Fruit fly (Drosophila melanogaster) whole organism, embryonic: ENCODE data around the gene caz.

ENCODE experiments used
- Antp ChIP-seq: fragments of 200-800 bp; sonication (Bioruptor generic); optimal IDR thresholded peaks from 3 replicates; lab custom pipeline; 2016; ENCODE audit warnings: missing biosample characterization, missing genetic modification characterization
- CG10267 ChIP-seq: fragments of 200-800 bp; sonication (Bioruptor generic); optimal IDR thresholded peaks from 2 replicates; lab custom pipeline; 2018; ENCODE audit warnings: missing biosample characterization, mild to moderate bottlenecking, missing genetic modification characterization, moderate library complexity
- CG10543 ChIP-seq: fragments of 200-800 bp; sonication (Bioruptor generic); optimal IDR thresholded peaks from 3 replicates; lab custom pipeline; 2017; ENCODE audit warnings: missing biosample characterization, mild to moderate bottlenecking, missing genetic modification characterization, moderate library complexity
- CG1603 ChIP-seq: fragments of 200-800 bp; sonication (Bioruptor generic); optimal IDR thresholded peaks from 2 replicates; lab custom pipeline; 2019; ENCODE audit warnings: missing biosample characterization, mild to moderate bottlenecking, missing genetic modification characterization, moderate library complexity
- CG17186 ChIP-seq: fragments of 200-800 bp; sonication (Bioruptor generic); optimal IDR thresholded peaks from 3 replicates; lab custom pipeline; 2017; ENCODE audit warnings: missing biosample characterization, missing genetic modification reagents, missing genetic modification characterization
- CG17328 ChIP-seq: fragments of 200-800 bp; sonication (Bioruptor generic); IDR thresholded peaks from 2 replicates; pipeline ENCODE4 v1.3.6; 2022; ENCODE audit warnings: missing biosample characterization, missing genetic modification characterization
- CG17568 ChIP-seq: fragments of 200-800 bp; sonication (Bioruptor generic); optimal IDR thresholded peaks from 2 replicates; lab custom pipeline; 2018; ENCODE audit warnings: missing biosample characterization, mild to moderate bottlenecking, missing genetic modification characterization, moderate library complexity
- CG17829 ChIP-seq: fragments of 200-800 bp; optimal IDR thresholded peaks from 2 replicates; lab custom pipeline; 2019; ENCODE audit warnings: missing biosample characterization, mild to moderate bottlenecking, missing genetic modification characterization, moderate library complexity
- CG2120 ChIP-seq: fragments of 200-800 bp; sonication (Bioruptor generic); optimal IDR thresholded peaks from 3 replicates; lab custom pipeline; 2016; ENCODE audit warnings: missing biosample characterization, missing genetic modification characterization
- CG30020 ChIP-seq: fragments of 200-800 bp; optimal IDR thresholded peaks from 2 replicates; lab custom pipeline; 2019; ENCODE audit warnings: missing biosample characterization, mild to moderate bottlenecking, missing genetic modification characterization, moderate library complexity
- CG32532 ChIP-seq: fragments of 200-800 bp; sonication (Bioruptor generic); IDR thresholded peaks from 2 replicates; pipeline ENCODE4 v1.3.6; 2022; ENCODE audit warnings: missing biosample characterization, missing genetic modification characterization
- CG34224 ChIP-seq: fragments of 200-800 bp; sonication (Bioruptor generic); IDR thresholded peaks from 3 replicates; pipeline ENCODE4 v1.3.6; 2022; ENCODE audit warnings: missing biosample characterization, missing genetic modification characterization; ENCODE audit not compliant: partially characterized antibody
- CG4617 ChIP-seq: fragments of 200-800 bp; sonication (Bioruptor generic); optimal IDR thresholded peaks from 3 replicates; lab custom pipeline; 2016; ENCODE audit warnings: missing biosample characterization, missing genetic modification characterization, borderline replicate concordance
- CG8924 ChIP-seq: fragments of 200-800 bp; optimal IDR thresholded peaks from 3 replicates; lab custom pipeline; 2019; ENCODE audit warnings: missing biosample characterization, mild to moderate bottlenecking, missing genetic modification characterization, moderate library complexity
- D ChIP-seq, 2 experiments: fragments of 200-800 bp in 1 of 2; fragments of >200 bp in 1 of 2; sonication (Bioruptor generic) in 1 of 2; optimal IDR thresholded peaks; 2 replicates in 1 of 2; 3 replicates in 1 of 2; lab custom pipeline; 2017; ENCODE audit warnings: mild to moderate bottlenecking in 1 of 2, missing biosample characterization in 1 of 2, missing genetic modification characterization in 1 of 2, missing genetic modification reagents in 1 of 2
- Dp ChIP-seq: fragments of 200-800 bp; sonication (Bioruptor generic); optimal IDR thresholded peaks from 2 replicates; lab custom pipeline; 2018; ENCODE audit warnings: missing biosample characterization, mild to moderate bottlenecking, missing genetic modification characterization, moderate library complexity
- HmgZ ChIP-seq: fragments of 200-800 bp; sonication (Bioruptor generic); optimal IDR thresholded peaks from 2 replicates; lab custom pipeline; 2018; ENCODE audit warnings: missing biosample characterization, mild to moderate bottlenecking, missing genetic modification characterization
- Hmr ChIP-seq: fragments of 200-800 bp; sonication (Bioruptor generic); optimal IDR thresholded peaks from 3 replicates; lab custom pipeline; 2017; ENCODE audit warnings: mild to moderate bottlenecking, missing biosample characterization, missing genetic modification reagents, missing genetic modification characterization
- Hr3 ChIP-seq: fragments of 200-800 bp; sonication (Bioruptor generic); optimal IDR thresholded peaks from 3 replicates; lab custom pipeline; 2016; ENCODE audit warnings: missing biosample characterization, missing genetic modification characterization
- Meics ChIP-seq: fragments of 200-800 bp; sonication (Bioruptor generic); optimal IDR thresholded peaks from 2 replicates; lab custom pipeline; 2017; ENCODE audit warnings: missing biosample characterization, mild to moderate bottlenecking, missing genetic modification characterization
- Myb ChIP-seq: fragments of 200-800 bp; sonication (Bioruptor generic); optimal IDR thresholded peaks from 2 replicates; lab custom pipeline; 2016; ENCODE audit warnings: missing biosample characterization, missing genetic modification characterization
- Pdp1 ChIP-seq, 2 experiments: fragments of 200-800 bp; sonication (Bioruptor generic); optimal IDR thresholded peaks; 3 replicates each; lab custom pipeline; 2016; ENCODE audit warnings: missing biosample characterization in 2 of 2, missing genetic modification characterization in 2 of 2, mild to moderate bottlenecking in 1 of 2, moderate library complexity in 1 of 2
- Sry-δ ChIP-seq: fragments of 200-800 bp; sonication (Bioruptor generic); optimal IDR thresholded peaks from 2 replicates; lab custom pipeline; 2016; ENCODE audit warnings: missing biosample characterization, missing genetic modification characterization
- Usf ChIP-seq: fragments of 200-800 bp; sonication (Bioruptor generic); optimal IDR thresholded peaks from 2 replicates; lab custom pipeline; 2017; ENCODE audit warnings: missing genotype, missing biosample characterization, missing genetic modification characterization
- Xrp1 ChIP-seq: fragments of 200-800 bp; sonication (Bioruptor generic); IDR thresholded peaks from 2 replicates; pipeline ENCODE4 v1.3.6; 2022; ENCODE audit warnings: missing biosample characterization, missing genetic modification characterization
- cas ChIP-seq: fragments of 200-800 bp; sonication (Bioruptor generic); IDR thresholded peaks from 2 replicates; pipeline ENCODE4 v1.3.6; 2022; ENCODE audit warnings: missing biosample characterization, missing genetic modification characterization
- chinmo ChIP-seq: fragments of 200-800 bp; sonication (Bioruptor generic); IDR thresholded peaks from 4 replicates; pipeline ENCODE4 v1.3.6; 2022; ENCODE audit warnings: missing biosample characterization, missing genetic modification characterization; ENCODE audit not compliant: partially characterized antibody
- ci ChIP-seq: fragments of 200-800 bp; sonication (Bioruptor generic); IDR thresholded peaks from 3 replicates; pipeline ENCODE4 v1.3.6; 2022; ENCODE audit warnings: missing biosample characterization, missing genetic modification characterization
- dpn ChIP-seq, 2 experiments: fragments of 200-800 bp; sonication (Bioruptor generic); optimal IDR thresholded peaks; 3 replicates each; lab custom pipeline; 2016; ENCODE audit warnings: missing biosample characterization in 2 of 2, missing genetic modification characterization in 2 of 2
- dysf ChIP-seq: fragments of 200-800 bp; sonication (Bioruptor generic); IDR thresholded peaks from 3 replicates; pipeline ENCODE4 v1.3.6; 2022; ENCODE audit warnings: missing biosample characterization, missing genetic modification characterization
- eve ChIP-seq, 2 experiments: fragments of >200 bp; optimal IDR thresholded peaks; 2 replicates each; lab custom pipeline; 2017; ENCODE audit warnings: missing biosample characterization in 2 of 2, missing genetic modification characterization in 2 of 2
- ewg ChIP-seq: fragments of 200-800 bp; sonication (Bioruptor generic); optimal IDR thresholded peaks from 3 replicates; lab custom pipeline; 2017; ENCODE audit warnings: mild to moderate bottlenecking, missing biosample characterization, missing genetic modification reagents, missing genetic modification characterization
- fd3F ChIP-seq: fragments of 200-800 bp; sonication (Bioruptor generic); optimal IDR thresholded peaks from 2 replicates; lab custom pipeline; 2018; ENCODE audit warnings: missing biosample characterization, mild to moderate bottlenecking, missing genetic modification characterization, moderate library complexity
- gem ChIP-seq: fragments of 200-800 bp; sonication (Bioruptor generic); optimal IDR thresholded peaks from 2 replicates; lab custom pipeline; 2019; ENCODE audit warnings: missing biosample characterization, mild to moderate bottlenecking, missing genetic modification characterization, moderate library complexity
- grau ChIP-seq: fragments of 200-800 bp; optimal IDR thresholded peaks from 3 replicates; lab custom pipeline; 2019; ENCODE audit warnings: missing biosample characterization, mild to moderate bottlenecking, missing genetic modification characterization, moderate library complexity
- gsb ChIP-seq: fragments of 200-800 bp; sonication (Bioruptor generic); IDR thresholded peaks from 2 replicates; pipeline ENCODE4 v1.3.6; 2022; ENCODE audit warnings: missing biosample characterization, missing genetic modification characterization
- hbn ChIP-seq: fragments of 200-800 bp; sonication (Bioruptor generic); IDR thresholded peaks from 2 replicates; pipeline ENCODE4 v1.3.6; 2022; ENCODE audit warnings: missing biosample characterization, missing genetic modification characterization; ENCODE audit not compliant: partially characterized antibody
- ken ChIP-seq: fragments of 200-800 bp; sonication (Bioruptor generic); IDR thresholded peaks from 3 replicates; pipeline ENCODE4 v1.3.6; 2022; ENCODE audit warnings: missing biosample characterization, missing genetic modification characterization
- lbe ChIP-seq: fragments of 200-800 bp; sonication (Bioruptor generic); optimal IDR thresholded peaks from 2 replicates; lab custom pipeline; 2016; ENCODE audit warnings: missing biosample characterization, mild to moderate bottlenecking, missing genetic modification characterization
- lilli ChIP-seq: fragments of 200-800 bp; sonication (Bioruptor generic); optimal IDR thresholded peaks from 3 replicates; lab custom pipeline; 2016; ENCODE audit warnings: missing biosample characterization, missing genetic modification characterization
- mam ChIP-seq: fragments of 200-800 bp; sonication (Bioruptor generic); optimal IDR thresholded peaks from 3 replicates; lab custom pipeline; 2016; ENCODE audit warnings: missing biosample characterization, missing genetic modification characterization
- pho ChIP-seq: fragments of 200-800 bp; sonication (Bioruptor generic); optimal IDR thresholded peaks from 2 replicates; lab custom pipeline; 2016; ENCODE audit warnings: missing biosample characterization, missing genetic modification characterization
- phol ChIP-seq: fragments of 200-800 bp; sonication (Bioruptor generic); optimal IDR thresholded peaks from 3 replicates; lab custom pipeline; 2018; ENCODE audit warnings: missing biosample characterization, mild to moderate bottlenecking, missing genetic modification characterization, moderate library complexity
- sna ChIP-seq: fragments of 200-800 bp; sonication (Bioruptor generic); IDR thresholded peaks from 2 replicates; pipeline ENCODE4 v1.3.6; 2022; ENCODE audit warnings: missing biosample characterization, missing genetic modification characterization; ENCODE audit not compliant: partially characterized antibody
- tll ChIP-seq, 2 experiments: fragments of 200-800 bp in 1 of 2; fragments of >200 bp in 1 of 2; sonication (Bioruptor generic) in 1 of 2; optimal IDR thresholded peaks; 2 replicates each; lab custom pipeline; 2017 to 2019; ENCODE audit warnings: missing biosample characterization in 2 of 2, missing genetic modification characterization in 2 of 2, mild to moderate bottlenecking in 1 of 2, moderate library complexity in 1 of 2
- unc-4 ChIP-seq: fragments of 200-800 bp; sonication (Bioruptor generic); IDR thresholded peaks from 2 replicates; pipeline ENCODE4 v1.3.6; 2022; ENCODE audit warnings: missing biosample characterization, missing genetic modification characterization; ENCODE audit not compliant: partially characterized antibody
- vnd ChIP-seq: fragments of 200-800 bp; sonication (Bioruptor generic); IDR thresholded peaks from 3 replicates; pipeline ENCODE4 v1.3.6; 2022; ENCODE audit warnings: missing biosample characterization, missing genetic modification characterization; ENCODE audit not compliant: partially characterized antibody
- zen ChIP-seq: fragments of 200-800 bp; sonication (Bioruptor generic); optimal IDR thresholded peaks from 3 replicates; lab custom pipeline; 2018; ENCODE audit warnings: missing biosample characterization, mild to moderate bottlenecking, missing genetic modification characterization, moderate library complexity

Gene caz

dm6 chrX:16288492-16288964, at the start of gene caz, which contains the start of gene CG32576 (continued):
- TF ChIP-seq Myb (GFP tag; lab: Kevin White, UChicago): peak; percentile 40
- TF ChIP-seq Meics (GFP tag; lab: Kevin White, UChicago): peak; percentile 33
- TF ChIP-seq lilli (GFP tag; lab: Kevin White, UChicago): peak; percentile 40
- no peak for TF ChIP-seq Usf (GFP tag; lab: Kevin White, UChicago)
- no peak for TF ChIP-seq mam (GFP tag; lab: Kevin White, UChicago)
- peak; percentile 27 for TF ChIP-seq CG17568
- peak; percentile 18; the same call in 1 of the 2 replicates for TF ChIP-seq CG32532
- peak; percentile 50 for TF ChIP-seq Dp (GFP tag; lab: Kevin White, UChicago)
- peak in 1 of 2 experiments; percentile 82 for TF ChIP-seq eve (GFP tag; optimal IDR thresholded peaks at IDR 0.05; lab: Kevin White, UChicago)
- TF ChIP-seq Pdp1 (GFP tag; optimal IDR thresholded peaks at IDR 0.05; lab: Kevin White, UChicago): peak in 1 of 2 experiments; percentile 12
- TF ChIP-seq gsb (GFP tag; lab: Robert Waterston, UW): no peak
- peak; percentile 44 for TF ChIP-seq grau
- TF ChIP-seq pho (GFP tag; lab: Kevin White, UChicago): peak; percentile 30
- no peak for TF ChIP-seq ewg
- 0 out of 3 replicates have a peak, but pooled peaks have one; percentile 30 for TF ChIP-seq ci
- 0 out of 3 replicates have a peak, but pooled peaks have one; percentile 34 for TF ChIP-seq ken (GFP tag; lab: Robert Waterston, UW)
- TF ChIP-seq zen (tag; lab: Kevin White, UChicago): peak; percentile 73
- TF ChIP-seq gem: peak; percentile 57
- peak; percentile 56; the same call in 2 of the 3 replicates for TF ChIP-seq vnd (GFP tag; lab: Robert Waterston, UW)
- TF ChIP-seq Hmr (GFP tag; lab: Kevin White, UChicago): no peak
- TF ChIP-seq cas (GFP tag; lab: Robert Waterston, UW): no peak
- peak; percentile 63 for TF ChIP-seq lbe (GFP tag; lab: Kevin White, UChicago)
- no peak for TF ChIP-seq D (optimal IDR thresholded peaks at IDR 0.05; lab: Kevin White, UChicago)
- TF ChIP-seq D (GFP tag; optimal IDR thresholded peaks at IDR 0.05; lab: Kevin White, UChicago): peak; percentile 23
- peak; percentile 53 for TF ChIP-seq CG17829 (tag; lab: Kevin White, UChicago)
- peak; percentile 81 for TF ChIP-seq Sry-δ
- peak; percentile 36; the same call in 1 of the 2 replicates for TF ChIP-seq Xrp1 (GFP tag; lab: Robert Waterston, UW)
- TF ChIP-seq CG34224 (GFP tag; lab: Robert Waterston, UW): peak; percentile 60
- TF ChIP-seq phol: peak; percentile 89
- TF ChIP-seq unc-4: peak; percentile 73
- peak; percentile 24 for TF ChIP-seq Antp (GFP tag; lab: Kevin White, UChicago)
- TF ChIP-seq CG2120 (GFP tag; lab: Kevin White, UChicago): peak; percentile 57
- peak; percentile 94 for TF ChIP-seq CG30020
- peak; percentile 13 for TF ChIP-seq fd3F
- peak; percentile 32; the same call in 1 of the 2 replicates for TF ChIP-seq hbn (GFP tag; lab: Robert Waterston, UW)
- peak; percentile 96 for TF ChIP-seq CG10267
- no peak for TF ChIP-seq dysf (GFP tag; lab: Robert Waterston, UW)
- peak; percentile 13 for TF ChIP-seq HmgZ (tag; lab: Kevin White, UChicago)
- no peak for TF ChIP-seq CG17328 (GFP tag; lab: Robert Waterston, UW)
- TF ChIP-seq CG1603 (tag; lab: Kevin White, UChicago): peak; percentile 23
- TF ChIP-seq chinmo: no peak
- TF ChIP-seq CG17186 (GFP tag; lab: Kevin White, UChicago): peak; percentile 13
- TF ChIP-seq dpn (GFP tag; optimal IDR thresholded peaks at IDR 0.05; lab: Kevin White, UChicago): peak in 1 of 2 experiments; percentile 43
- TF ChIP-seq CG8924 (tag; lab: Kevin White, UChicago): peak; percentile 60
- peak; percentile 26 for TF ChIP-seq CG4617
- TF ChIP-seq Hr3 (GFP tag; lab: Kevin White, UChicago): peak; percentile 37
- peak; percentile 56; the same call in 1 of the 2 replicates for TF ChIP-seq sna
- TF ChIP-seq CG10543 (GFP tag; lab: Kevin White, UChicago): peak; percentile 74
- peak in 1 of 2 experiments; percentile 11 for TF ChIP-seq tll (GFP tag; optimal IDR thresholded peaks at IDR 0.05; lab: Kevin White, UChicago)
